Worm (Caenorhabditis elegans): ENCODE data around the gene kin-9.
A peak's percentile ranks its signal among the peaks of the same experiment; 100 is the strongest.

Gene kin-9

ce11 chrX:8477048-8477806 is 44.8 kb downstream of the kin-9 start:
- TF ChIP-seq nhr-67 (tag; optimal IDR thresholded peaks at IDR 0.05) (no peak), ama-1 (optimal IDR thresholded peaks at IDR 0.05) (peak; percentile 39), fkh-10 (GFP tag; optimal IDR thresholded peaks at IDR 0.05) (no peak), nhr-23 (tag; optimal IDR thresholded peaks at IDR 0.05) (peak; percentile 98), mml-1 (tag; optimal IDR thresholded peaks at IDR 0.05) (no peak), skn-1 (tag; optimal IDR thresholded peaks at IDR 0.05) (no peak), tbx-2 (tag; optimal IDR thresholded peaks at IDR 0.05) (peak; percentile 88), ZK546.5 (tag; optimal IDR thresholded peaks at IDR 0.05) (no peak), egl-27 (tag; optimal IDR thresholded peaks at IDR 0.05) (no peak), ceh-82 (tag; optimal IDR thresholded peaks at IDR 0.05) (peak; percentile 5), jun-1 (tag; optimal IDR thresholded peaks at IDR 0.05) (peak; percentile 59), elt-1 (tag; optimal IDR thresholded peaks at IDR 0.05) (peak; percentile 47), nfya-1 (tag; optimal IDR thresholded peaks at IDR 0.05; ENCODE audit: insufficient read depth) (peak; percentile 66), ceh-28 (tag; optimal IDR thresholded peaks at IDR 0.05) (peak; percentile 79), fkh-2 (tag; optimal IDR thresholded peaks at IDR 0.05) (no peak), egl-5 (tag; optimal IDR thresholded peaks at IDR 0.05) (no peak), nhr-11 (tag; optimal IDR thresholded peaks at IDR 0.05) (no peak), snpc-4 (tag; optimal IDR thresholded peaks at IDR 0.05) (peak; percentile 63), ztf-11 (tag; optimal IDR thresholded peaks at IDR 0.05) (no peak), unc-62 (GFP tag; optimal IDR thresholded peaks at IDR 0.05) (peak; percentile 91), pha-4 (tag; optimal IDR thresholded peaks at IDR 0.05) (no peak), lsy-12 (tag; optimal IDR thresholded peaks at IDR 0.05) (peak; percentile 81), elt-2 (tag; optimal IDR thresholded peaks at IDR 0.05) (peak; percentile 74), mdl-1 (tag; optimal IDR thresholded peaks at IDR 0.05) (peak; percentile 74), nhr-12 (tag; optimal IDR thresholded peaks at IDR 0.05) (no peak), fos-1 (tag; optimal IDR thresholded peaks at IDR 0.05) (no peak), nhr-43 (tag; optimal IDR thresholded peaks at IDR 0.05; ENCODE audit: poor library complexity, severe bottlenecking) (peak; percentile 99), aly-2 (tag; optimal IDR thresholded peaks at IDR 0.05) (no peak), R02D3.7 (tag; optimal IDR thresholded peaks at IDR 0.05) (peak; percentile 24), ceh-9 (tag; optimal IDR thresholded peaks at IDR 0.05) (no peak), nhr-76 (tag; optimal IDR thresholded peaks at IDR 0.05) (peak; percentile 46), elt-3 (tag; optimal IDR thresholded peaks at IDR 0.05) (peak in 2 of 3 experiments; percentile 77 to 90), nhr-25 (tag; optimal IDR thresholded peaks at IDR 0.05) (peak; percentile 99), nhr-28 (tag; optimal IDR thresholded peaks at IDR 0.05) (no peak), ztf-4 (tag; optimal IDR thresholded peaks at IDR 0.05) (peak; percentile 59), hmg-11 (tag; optimal IDR thresholded peaks at IDR 0.05) (peak; percentile 5), ceh-16 (tag; optimal IDR thresholded peaks at IDR 0.05) (no peak), daf-12 (tag; optimal IDR thresholded peaks at IDR 0.05) (no peak)

ce11 chrX:8479050-8479449 is 46.6 kb downstream of the kin-9 start:
- TF ChIP-seq tbx-2 (tag; optimal IDR thresholded peaks at IDR 0.05) (peak; percentile 6), lsy-12 (tag; optimal IDR thresholded peaks at IDR 0.05) (no peak), nfya-1 (tag; optimal IDR thresholded peaks at IDR 0.05; ENCODE audit: insufficient read depth) (peak; percentile 41), fkh-10 (GFP tag; optimal IDR thresholded peaks at IDR 0.05) (peak; percentile 25)

- TF ChIP-seq nhr-23 (tag; optimal IDR thresholded peaks at IDR 0.05): no peak
- no peak for TF ChIP-seq nhr-67 (tag; optimal IDR thresholded peaks at IDR 0.05)
- no peak for TF ChIP-seq eor-1 (tag; optimal IDR thresholded peaks at IDR 0.05)
- TF ChIP-seq fos-1 (tag; optimal IDR thresholded peaks at IDR 0.05): no peak
- TF ChIP-seq lsy-12 (tag; optimal IDR thresholded peaks at IDR 0.05): no peak
- peak; percentile 37 for TF ChIP-seq nfya-1 (tag; optimal IDR thresholded peaks at IDR 0.05; ENCODE audit: insufficient read depth)
- TF ChIP-seq zag-1 (tag; optimal IDR thresholded peaks at IDR 0.05): no peak
- TF ChIP-seq ceh-16 (tag; optimal IDR thresholded peaks at IDR 0.05): no peak
- TF ChIP-seq mdl-1 (tag; optimal IDR thresholded peaks at IDR 0.05): no peak
- no peak for TF ChIP-seq pha-4 (tag; optimal IDR thresholded peaks at IDR 0.05)
- no peak for TF ChIP-seq nhr-12 (tag; optimal IDR thresholded peaks at IDR 0.05)
- TF ChIP-seq lin-39 (tag; optimal IDR thresholded peaks at IDR 0.05): peak; percentile 44
- peak; percentile 42 for TF ChIP-seq fkh-10 (GFP tag; optimal IDR thresholded peaks at IDR 0.05)
- no peak for TF ChIP-seq ceh-82 (tag; optimal IDR thresholded peaks at IDR 0.05)
- no peak for TF ChIP-seq hmg-11 (tag; optimal IDR thresholded peaks at IDR 0.05)
- TF ChIP-seq daf-12 (tag; optimal IDR thresholded peaks at IDR 0.05): no peak
- TF ChIP-seq ceh-9 (tag; optimal IDR thresholded peaks at IDR 0.05): no peak
- TF ChIP-seq nhr-28 (tag; optimal IDR thresholded peaks at IDR 0.05): no peak
- no peak for TF ChIP-seq fkh-2 (tag; optimal IDR thresholded peaks at IDR 0.05)
- no peak for TF ChIP-seq elt-3 (tag; optimal IDR thresholded peaks at IDR 0.05)
- peak; percentile 9 for TF ChIP-seq egl-5 (tag; optimal IDR thresholded peaks at IDR 0.05)
- TF ChIP-seq sea-2 (GFP tag; optimal IDR thresholded peaks at IDR 0.05): no peak
- no peak for TF ChIP-seq mml-1 (tag; optimal IDR thresholded peaks at IDR 0.05)
- TF ChIP-seq unc-62 (GFP tag; optimal IDR thresholded peaks at IDR 0.05): no peak
- TF ChIP-seq elt-2 (tag; optimal IDR thresholded peaks at IDR 0.05): no peak
- TF ChIP-seq nhr-77 (tag; optimal IDR thresholded peaks at IDR 0.05): no peak
- no peak for TF ChIP-seq lin-15B (tag; optimal IDR thresholded peaks at IDR 0.05)
- TF ChIP-seq nhr-76 (tag; optimal IDR thresholded peaks at IDR 0.05): no peak
- no peak for TF ChIP-seq nhr-43 (tag; optimal IDR thresholded peaks at IDR 0.05; ENCODE audit: poor library complexity, severe bottlenecking)
These were observed 49.3 kb downstream of the kin-9 start for ce11 chrX:8481716-8482115.

Data from whole organism, L3 larva.